Fruit fly (Drosophila melanogaster) whole organism, pupa: Measurements from ENCODE around the gene Polr3G.

Experiments used
- CG10348 ChIP-seq: fragments of 200-800 bp; sonication (Bioruptor generic); IDR thresholded peaks from 2 replicates; pipeline ENCODE4 v1.3.6; 2022; ENCODE audit warnings: missing biosample characterization, missing genetic modification characterization
- CG12605 ChIP-seq: fragments of 200-800 bp; sonication (Bioruptor generic); IDR thresholded peaks from 2 replicates; pipeline ENCODE4 v1.3.6; 2022; ENCODE audit warnings: missing biosample characterization, missing genetic modification characterization
- CG13204 ChIP-seq: fragments of 200-800 bp; sonication (Bioruptor generic); optimal IDR thresholded peaks from 2 replicates; lab custom pipeline; 2018; ENCODE audit warnings: missing biosample characterization, mild to moderate bottlenecking, missing genetic modification characterization, moderate library complexity
- CG14655 ChIP-seq: fragments of 200-800 bp; sonication (Bioruptor generic); optimal IDR thresholded peaks from 3 replicates; lab custom pipeline; 2017; ENCODE audit warnings: mild to moderate bottlenecking, missing biosample characterization, missing genetic modification reagents, missing genetic modification characterization
- CG15710 ChIP-seq: fragments of 200-800 bp; sonication (Bioruptor generic); optimal IDR thresholded peaks from 2 replicates; lab custom pipeline; 2018; ENCODE audit warnings: missing biosample characterization, mild to moderate bottlenecking, missing genetic modification characterization, moderate library complexity
- CG17806 ChIP-seq: fragments of 200-800 bp; sonication (Bioruptor generic); optimal IDR thresholded peaks from 2 replicates; lab custom pipeline; 2018; ENCODE audit warnings: missing biosample characterization, mild to moderate bottlenecking, missing genetic modification characterization, moderate library complexity
- CG32121 ChIP-seq: fragments of 200-800 bp; sonication (Bioruptor generic); IDR thresholded peaks from 2 replicates; pipeline ENCODE4 v1.3.6; 2022; ENCODE audit warnings: missing biosample characterization, missing genetic modification characterization
- CG34367 ChIP-seq: fragments of 200-800 bp; sonication (Bioruptor generic); optimal IDR thresholded peaks from 2 replicates; lab custom pipeline; 2018; ENCODE audit warnings: missing biosample characterization, mild to moderate bottlenecking, missing genetic modification characterization
- CG4496 ChIP-seq: fragments of 200-800 bp; sonication (Bioruptor generic); IDR thresholded peaks from 3 replicates; pipeline ENCODE4 v1.3.6; 2022; ENCODE audit warnings: missing biosample characterization, missing genetic modification characterization
- CG8159 ChIP-seq: fragments of 200-800 bp; sonication (Bioruptor generic); optimal IDR thresholded peaks from 3 replicates; lab custom pipeline; 2018; ENCODE audit warnings: missing biosample characterization, mild to moderate bottlenecking, missing genetic modification characterization, moderate library complexity
- CG8301 ChIP-seq: fragments of 200-800 bp; sonication (Bioruptor generic); optimal IDR thresholded peaks from 2 replicates; lab custom pipeline; 2018; ENCODE audit warnings: missing biosample characterization, mild to moderate bottlenecking, missing genetic modification characterization
- CG9948 ChIP-seq: fragments of 200-800 bp; sonication (Bioruptor generic); optimal IDR thresholded peaks from 2 replicates; lab custom pipeline; 2018; ENCODE audit warnings: missing biosample characterization, mild to moderate bottlenecking, missing genetic modification characterization, moderate library complexity
- D1 ChIP-seq: fragments of 200-800 bp; sonication (Bioruptor generic); optimal IDR thresholded peaks from 2 replicates; lab custom pipeline; 2018; ENCODE audit warnings: missing biosample characterization, mild to moderate bottlenecking, missing genetic modification characterization, moderate library complexity
- EcR ChIP-seq: fragments of 200-800 bp; sonication (Bioruptor generic); optimal IDR thresholded peaks from 3 replicates; lab custom pipeline; 2019; ENCODE audit warnings: missing biosample characterization, missing genetic modification characterization, mild to moderate bottlenecking, moderate library complexity, missing genetic modification reagents
- Ets98B ChIP-seq: fragments of 200-800 bp; sonication (Bioruptor generic); IDR thresholded peaks from 2 replicates; pipeline ENCODE4 v1.3.6; 2022; ENCODE audit warnings: missing biosample characterization, missing genetic modification characterization
- Pif1A ChIP-seq: fragments of 200-800 bp; sonication (Bioruptor generic); optimal IDR thresholded peaks from 3 replicates; lab custom pipeline; 2016; ENCODE audit warnings: missing biosample characterization, missing genetic modification characterization
- Pif1B ChIP-seq: fragments of 200-800 bp; sonication (Bioruptor generic); optimal IDR thresholded peaks from 3 replicates; lab custom pipeline; 2016; ENCODE audit warnings: missing biosample characterization, missing genetic modification characterization
- Snoo ChIP-seq: fragments of 200-800 bp; sonication (Bioruptor generic); optimal IDR thresholded peaks from 3 replicates; lab custom pipeline; 2017; ENCODE audit warnings: missing biosample characterization, mild to moderate bottlenecking, missing genetic modification characterization, inconsistent platforms
- fd96Ca ChIP-seq: fragments of 200-800 bp; sonication (Bioruptor generic); IDR thresholded peaks from 3 replicates; pipeline ENCODE4 v1.3.6; 2022; ENCODE audit warnings: missing biosample characterization, missing genetic modification characterization
- gl ChIP-seq: fragments of 200-800 bp; sonication (Bioruptor generic); optimal IDR thresholded peaks from 2 replicates; lab custom pipeline; 2018; ENCODE audit warnings: missing biosample characterization, mild to moderate bottlenecking, missing genetic modification characterization
- rn ChIP-seq: fragments of 200-800 bp; sonication (Bioruptor generic); IDR thresholded peaks from 2 replicates; pipeline ENCODE4 v1.3.6; 2022; ENCODE audit warnings: missing biosample characterization, missing genetic modification characterization

Polr3G gene

dm6 chr3L:17430957-17431585 lies 4.1 kb upstream of the Polr3G start:
- TF ChIP-seq CG8159 (tag; lab: Kevin White, UChicago), result peak; percentile 33
- no peak for TF ChIP-seq CG34367
- peak; percentile 32 for TF ChIP-seq Pif1A (GFP tag; lab: Kevin White, UChicago)
- no peak for TF ChIP-seq CG17806
- peak; percentile 18 for TF ChIP-seq CG8301
- no peak for TF ChIP-seq CG15710 (tag; lab: Kevin White, UChicago)
- TF ChIP-seq Snoo, result no peak
- TF ChIP-seq CG12605 (GFP tag; lab: Robert Waterston, UW), result peak; percentile 15; the same call in 1 of the 2 replicates
- TF ChIP-seq EcR (GFP tag; lab: Kevin White, UChicago), result no peak
- TF ChIP-seq CG14655 (GFP tag; lab: Kevin White, UChicago), result peak; percentile 30

- TF ChIP-seq Pif1A (GFP tag; lab: Kevin White, UChicago), result no peak
- TF ChIP-seq CG4496, result peak; percentile 50; the same call in 2 of the 3 replicates
- TF ChIP-seq Snoo, result no peak
- TF ChIP-seq EcR (GFP tag; lab: Kevin White, UChicago), result peak; percentile 39
- no peak for TF ChIP-seq Ets98B
- TF ChIP-seq CG9948 (tag; lab: Kevin White, UChicago), result no peak
- no peak for TF ChIP-seq CG8159 (tag; lab: Kevin White, UChicago)
- no peak for TF ChIP-seq CG17806
- no peak for TF ChIP-seq CG10348 (GFP tag; lab: Robert Waterston, UW)
- no peak for TF ChIP-seq D1 (tag; lab: Kevin White, UChicago)
- TF ChIP-seq gl (tag; lab: Kevin White, UChicago), result no peak
- TF ChIP-seq CG12605 (GFP tag; lab: Robert Waterston, UW), result no peak
- no peak for TF ChIP-seq CG15710 (tag; lab: Kevin White, UChicago)
- TF ChIP-seq CG32121 (GFP tag; lab: Robert Waterston, UW), result no peak
- TF ChIP-seq CG34367, result no peak
- no peak for TF ChIP-seq CG14655 (GFP tag; lab: Kevin White, UChicago)
- 0 out of 3 replicates have a peak, but pooled peaks have one; percentile 23 for TF ChIP-seq fd96Ca (GFP tag; lab: Robert Waterston, UW)
- no peak for TF ChIP-seq rn (GFP tag; lab: Robert Waterston, UW)
- TF ChIP-seq Pif1B (GFP tag; lab: Kevin White, UChicago), result no peak
Observed at dm6 chr3L:17430390-17430789, 3.5 kb upstream of the Polr3G start.

dm6 chr3L:17428779-17429178 lies 1.8 kb upstream of the Polr3G start, which contains the start of gene Gorab:
Gene Gorab, minus strand, starts transcription at chr3L:17428836.
- TF ChIP-seq CG9948 (tag; lab: Kevin White, UChicago) (peak; percentile 80), CG14655 (GFP tag; lab: Kevin White, UChicago) (peak; percentile 80), CG8301 (peak; percentile 73), Pif1B (GFP tag; lab: Kevin White, UChicago) (peak; percentile 76), CG32121 (GFP tag; lab: Robert Waterston, UW) (peak; percentile 92), rn (GFP tag; lab: Robert Waterston, UW) (peak; percentile 90), EcR (GFP tag; lab: Kevin White, UChicago) (no peak), CG8159 (tag; lab: Kevin White, UChicago) (peak; percentile 78), Ets98B (peak; percentile 91), CG15710 (tag; lab: Kevin White, UChicago) (peak; percentile 85), D1 (tag; lab: Kevin White, UChicago) (no peak), CG4496 (peak; percentile 96), CG13204 (GFP tag; lab: Kevin White, UChicago) (no peak), CG12605 (GFP tag; lab: Robert Waterston, UW) (peak; percentile 86), CG17806 (peak; percentile 86), CG10348 (GFP tag; lab: Robert Waterston, UW) (peak; percentile 85), Pif1A (GFP tag; lab: Kevin White, UChicago) (peak; percentile 79), gl (tag; lab: Kevin White, UChicago) (no peak), fd96Ca (GFP tag; lab: Robert Waterston, UW) (peak; percentile 91), CG34367 (peak; percentile 68), Snoo (peak; percentile 81)

dm6 chr3L:17425132-17425713 lies 1.7 kb downstream of the Polr3G start, which contains the start of the genes Sec3 and COX7B:
Gene Sec3, minus strand, starts transcription at chr3L:17425217.
Gene COX7B, plus strand, starts transcription at chr3L:17425477.
- TF ChIP-seq CG4496 (0 out of 3 replicates have a peak, but pooled peaks have one; percentile 45), CG17806 (peak; percentile 45), CG32121 (GFP tag; lab: Robert Waterston, UW) (peak; percentile 43; the same call in 1 of the 2 replicates), Ets98B (no peak), EcR (GFP tag; lab: Kevin White, UChicago) (peak; percentile 8), CG12605 (GFP tag; lab: Robert Waterston, UW) (0 out of 2 replicates have a peak, but pooled peaks have one; percentile 9), Pif1B (GFP tag; lab: Kevin White, UChicago) (peak; percentile 21), Snoo (peak; percentile 43), CG9948 (tag; lab: Kevin White, UChicago) (peak; percentile 32), fd96Ca (GFP tag; lab: Robert Waterston, UW) (0 out of 3 replicates have a peak, but pooled peaks have one; percentile 8), CG34367 (peak; percentile 40), Pif1A (GFP tag; lab: Kevin White, UChicago) (peak; percentile 42), CG10348 (GFP tag; lab: Robert Waterston, UW) (no peak), CG8159 (tag; lab: Kevin White, UChicago) (peak; percentile 64), CG15710 (tag; lab: Kevin White, UChicago) (peak; percentile 58), CG14655 (GFP tag; lab: Kevin White, UChicago) (peak; percentile 17), D1 (tag; lab: Kevin White, UChicago) (no peak), gl (tag; lab: Kevin White, UChicago) (no peak), rn (GFP tag; lab: Robert Waterston, UW) (no peak), CG13204 (GFP tag; lab: Kevin White, UChicago) (no peak), CG8301 (peak; percentile 19)
